3 fruit fly cellular contexts compared by ENCODE assay signal in the genomic region with DNA sequence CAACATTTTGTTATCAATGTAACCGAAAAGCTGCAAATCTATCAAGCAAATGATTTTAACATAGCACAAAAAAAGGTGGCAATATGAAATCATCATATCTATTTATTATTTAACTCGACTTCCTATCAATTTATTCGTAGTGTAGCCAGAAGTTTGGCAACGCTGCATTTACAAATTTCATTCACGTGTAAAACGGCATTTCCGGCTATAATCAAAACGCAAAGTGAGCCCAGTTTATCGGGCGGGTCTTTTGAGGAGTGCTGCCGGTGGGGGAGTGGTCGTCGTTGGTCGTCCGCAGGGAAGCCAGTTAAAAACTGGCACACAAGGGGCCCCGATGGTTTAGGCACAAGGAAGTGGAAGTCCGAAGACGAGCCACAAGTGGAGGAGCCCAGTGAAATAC.
TF ChIP-seq lines count a peak whose summit lies in the region.

No protein-coding gene starts in this region.

- TF ChIP-seq CTCF in whole organism, embryonic (GFP tag; optimal IDR thresholded peaks at IDR 0.05; lab: Kevin White, UChicago): no peak

TF ChIP-seq in whole organism, embryonic, 481 proteins besides CTCF, POLR2A, EP300 and RAD21:
- TF ChIP-seq CG3407 (GFP tag; optimal IDR thresholded peaks at IDR 0.05; lab: Kevin White, UChicago): peak; percentile 97
- peak; percentile 65 for TF ChIP-seq Med (GFP tag; lab: Kevin White, UChicago)
- no peak for TF ChIP-seq Dip2 (GFP tag; IDR thresholded peaks at IDR 0.05; lab: Robert Waterston, UW)
- no peak for TF ChIP-seq Hmr (GFP tag; optimal IDR thresholded peaks at IDR 0.05; lab: Kevin White, UChicago)

TF ChIP-seq in whole organism, prepupa, 60 proteins besides CTCF, POLR2A, EP300 and RAD21:
- TF ChIP-seq CG8319 (GFP tag; optimal IDR thresholded peaks at IDR 0.05; lab: Kevin White, UChicago): no peak
- peak; percentile 21 for TF ChIP-seq Eip78C (GFP tag; lab: Kevin White, UChicago)
- no peak for TF ChIP-seq CG6276 (GFP tag; optimal IDR thresholded peaks at IDR 0.05; lab: Kevin White, UChicago)
- no peak for TF ChIP-seq Sox15 (GFP tag; optimal IDR thresholded peaks at IDR 0.05; lab: Kevin White, UChicago)
- no peak for TF ChIP-seq salr (GFP tag; optimal IDR thresholded peaks at IDR 0.05; lab: Kevin White, UChicago)
- TF ChIP-seq CG32006 (GFP tag; optimal IDR thresholded peaks at IDR 0.05; lab: Kevin White, UChicago): no peak
- TF ChIP-seq CG8632 (GFP tag; optimal IDR thresholded peaks at IDR 0.05; lab: Kevin White, UChicago): no peak
TF ChIP-seq in whole organism, prepupa: peak in this region for 1.

TF ChIP-seq in whole organism, wandering third instar larva, 38 proteins besides CTCF, POLR2A, EP300 and RAD21:
- TF ChIP-seq Dfd (GFP tag; optimal IDR thresholded peaks at IDR 0.05; lab: Kevin White, UChicago) (peak; percentile 46), Jra (GFP tag; optimal IDR thresholded peaks at IDR 0.05; lab: Kevin White, UChicago) (no peak), Rel (GFP tag; optimal IDR thresholded peaks at IDR 0.05; lab: Kevin White, UChicago) (no peak), Rel (tag; optimal IDR thresholded peaks at IDR 0.05; lab: Kevin White, UChicago) (no peak)
TF ChIP-seq in whole organism, wandering third instar larva: peak in this region for 1.
